Worm (Caenorhabditis elegans): Measurements from ENCODE around the gene C07E3.3.

Gene C07E3.3

ce11 chrII:10395303-10395757, 38.0 kb upstream of the C07E3.3 start, which contains the start of gene T09F3.4 (continued):
- TF ChIP-seq attf-6 (GFP tag; IDR thresholded peaks at IDR 0.05) (peak; percentile 63), ceh-91 (GFP tag; IDR thresholded peaks at IDR 0.05) (0 out of 2 replicates have a peak, but pooled peaks have one; percentile 19), hmg-1.2 (GFP tag; IDR thresholded peaks at IDR 0.05) (peak; percentile 45), rcor-1 (GFP tag; IDR thresholded peaks at IDR 0.05) (peak; percentile 72), nfya-1 (tag; optimal IDR thresholded peaks at IDR 0.05; ENCODE audit: borderline replicate concordance, insufficient read depth) (no peak), bed-2 (GFP tag; IDR thresholded peaks at IDR 0.05) (peak; percentile 76; the same call in 1 of the 2 replicates), let-607 (tag; optimal IDR thresholded peaks at IDR 0.05) (no peak), ztf-25 (GFP tag; IDR thresholded peaks at IDR 0.05) (0 out of 2 replicates have a peak, but pooled peaks have one; percentile 56), B0035.1 (tag; optimal IDR thresholded peaks at IDR 0.05) (no peak), nhr-80 (tag; optimal IDR thresholded peaks at IDR 0.05) (no peak), lsl-1 (GFP tag; optimal IDR thresholded peaks at IDR 0.05) (peak; percentile 43), lag-1 (GFP tag; IDR thresholded peaks at IDR 0.05) (no peak), snpc-1.1 (tag; optimal IDR thresholded peaks at IDR 0.05; ENCODE audit: insufficient read depth) (no peak), tbx-9 (tag; optimal IDR thresholded peaks at IDR 0.05; ENCODE audit: borderline replicate concordance) (no peak), ztf-26 (tag; optimal IDR thresholded peaks at IDR 0.05) (no peak), atf-7 (tag; optimal IDR thresholded peaks at IDR 0.05) (no peak), egl-18 (GFP tag; IDR thresholded peaks at IDR 0.05) (no peak), cebp-1 (GFP tag; IDR thresholded peaks at IDR 0.05) (no peak), cebp-1 (tag; optimal IDR thresholded peaks at IDR 0.05) (peak; percentile 53), K11D2.4 (GFP tag; IDR thresholded peaks at IDR 0.05) (no peak), ceh-40 (GFP tag; IDR thresholded peaks at IDR 0.05) (no peak), tbp1 (GFP tag; optimal IDR thresholded peaks at IDR 0.05) (peak; percentile 40), somi-1 (GFP tag; optimal IDR thresholded peaks at IDR 0.05) (no peak), aptf-2 (GFP tag; conservative IDR thresholded peaks at IDR 0.05) (no peak), nhr-120 (GFP tag; IDR thresholded peaks at IDR 0.05) (no peak), hrde-1 (tag; optimal IDR thresholded peaks at IDR 0.05; ENCODE audit: borderline replicate concordance) (peak; percentile 62), ztf-18 (tag; optimal IDR thresholded peaks at IDR 0.05) (no peak), snpc-3.4 (tag; optimal IDR thresholded peaks at IDR 0.05) (peak; percentile 65), madf-10 (tag; optimal IDR thresholded peaks at IDR 0.05) (peak; percentile 39), K12H6.12 (tag; optimal IDR thresholded peaks at IDR 0.05) (no peak), let-526 (GFP tag; IDR thresholded peaks at IDR 0.05) (no peak), ztf-3 (GFP tag; optimal IDR thresholded peaks at IDR 0.05) (no peak), Y56A3A.18 (GFP tag; IDR thresholded peaks at IDR 0.05) (no peak), nfya-2 (GFP tag; IDR thresholded peaks at IDR 0.05) (no peak), egrh-3 (GFP tag; IDR thresholded peaks at IDR 0.05) (no peak), pbrm-1 (GFP tag; IDR thresholded peaks at IDR 0.05) (no peak), mcd-1 (GFP tag; IDR thresholded peaks at IDR 0.05) (peak; percentile 44; the same call in 1 of the 2 replicates), Y95B8A.8 (GFP tag; IDR thresholded peaks at IDR 0.05) (0 out of 2 replicates have a peak, but pooled peaks have one; percentile 18), him-1 (tag; optimal IDR thresholded peaks at IDR 0.05) (no peak), ekl-4 (GFP tag; IDR thresholded peaks at IDR 0.05) (0 out of 2 replicates have a peak, but pooled peaks have one; percentile 49), F49E8.2 (tag; optimal IDR thresholded peaks at IDR 0.05; ENCODE audit: insufficient read depth) (no peak), Y53F4B.3 (GFP tag; IDR thresholded peaks at IDR 0.05) (no peak), efl-1 (GFP tag; optimal IDR thresholded peaks at IDR 0.05) (peak; percentile 46), nfyb-1 (GFP tag; IDR thresholded peaks at IDR 0.05) (no peak), hmg-20 (GFP tag; IDR thresholded peaks at IDR 0.05) (no peak), rec-8 (tag; optimal IDR thresholded peaks at IDR 0.05) (peak in 1 of 2 experiments; percentile 2), unc-130 (GFP tag; optimal IDR thresholded peaks at IDR 0.05) (peak; percentile 70), cebp-2 (GFP tag; IDR thresholded peaks at IDR 0.05) (no peak)

Measured in whole organism, young adult.